Fruit fly (Drosophila melanogaster) whole organism, embryonic: ENCODE results near the gene h-cup.

ENCODE experiments used
- CG10267 ChIP-seq: fragments of 200-800 bp; sonication (Bioruptor generic); optimal IDR thresholded peaks from 2 replicates; lab custom pipeline; 2018; ENCODE audit warnings: missing biosample characterization, mild to moderate bottlenecking, missing genetic modification characterization, moderate library complexity
- CG11398 ChIP-seq: fragments of 200-800 bp; sonication (Bioruptor generic); optimal IDR thresholded peaks from 2 replicates; lab custom pipeline; 2016; ENCODE audit warnings: missing biosample characterization, missing genetic modification characterization
- CG13287 ChIP-seq: fragments of 200-800 bp; sonication (Bioruptor generic); IDR thresholded peaks from 2 replicates; pipeline ENCODE4 v1.3.6; 2022; ENCODE audit warnings: missing biosample characterization, missing genetic modification characterization; ENCODE audit not compliant: partially characterized antibody
- CG14860 ChIP-seq: fragments of 200-800 bp; sonication (Bioruptor generic); IDR thresholded peaks from 3 replicates; pipeline ENCODE4 v1.3.6; 2022; ENCODE audit warnings: missing biosample characterization, missing genetic modification characterization; ENCODE audit not compliant: partially characterized antibody
- CG1603 ChIP-seq: fragments of 200-800 bp; sonication (Bioruptor generic); optimal IDR thresholded peaks from 2 replicates; lab custom pipeline; 2019; ENCODE audit warnings: missing biosample characterization, mild to moderate bottlenecking, missing genetic modification characterization, moderate library complexity
- CG1647 ChIP-seq: fragments of 200-800 bp; sonication (Bioruptor generic); optimal IDR thresholded peaks from 3 replicates; lab custom pipeline; 2016; ENCODE audit warnings: missing biosample characterization, missing genetic modification characterization
- CG17568 ChIP-seq: fragments of 200-800 bp; sonication (Bioruptor generic); optimal IDR thresholded peaks from 2 replicates; lab custom pipeline; 2018; ENCODE audit warnings: missing biosample characterization, mild to moderate bottlenecking, missing genetic modification characterization, moderate library complexity
- CG2129 ChIP-seq: fragments of 200-800 bp; sonication (Bioruptor generic); IDR thresholded peaks from 2 replicates; pipeline ENCODE4 v1.3.6; 2022; ENCODE audit warnings: missing biosample characterization, missing genetic modification characterization; ENCODE audit not compliant: partially characterized antibody
- CG32767 ChIP-seq: fragments of 200-800 bp; sonication (Bioruptor generic); IDR thresholded peaks from 2 replicates; pipeline ENCODE4 v1.3.6; 2022; ENCODE audit warnings: missing biosample characterization, missing genetic modification characterization
- CG34224 ChIP-seq: fragments of 200-800 bp; sonication (Bioruptor generic); IDR thresholded peaks from 3 replicates; pipeline ENCODE4 v1.3.6; 2022; ENCODE audit warnings: missing biosample characterization, missing genetic modification characterization; ENCODE audit not compliant: partially characterized antibody
- CG42726 ChIP-seq: fragments of 200-800 bp; sonication (Bioruptor generic); IDR thresholded peaks from 2 replicates; pipeline ENCODE4 v1.3.6; 2022; ENCODE audit warnings: missing biosample characterization, missing genetic modification characterization; ENCODE audit not compliant: partially characterized antibody
- CG4617 ChIP-seq: fragments of 200-800 bp; sonication (Bioruptor generic); optimal IDR thresholded peaks from 3 replicates; lab custom pipeline; 2016; ENCODE audit warnings: missing biosample characterization, missing genetic modification characterization, borderline replicate concordance
- CG6791 ChIP-seq: fragments of 200-800 bp; sonication (Bioruptor generic); IDR thresholded peaks from 3 replicates; pipeline ENCODE4 v1.3.6; 2022; ENCODE audit warnings: missing biosample characterization, missing genetic modification characterization; ENCODE audit not compliant: partially characterized antibody
- CG6854 ChIP-seq: fragments of 200-800 bp; sonication (Bioruptor generic); optimal IDR thresholded peaks from 3 replicates; lab custom pipeline; 2017; ENCODE audit warnings: missing biosample characterization, mild to moderate bottlenecking, missing genetic modification characterization
- CG7556 ChIP-seq: fragments of 200-800 bp; sonication (Bioruptor generic); optimal IDR thresholded peaks from 2 replicates; lab custom pipeline; 2017; ENCODE audit warnings: missing biosample characterization, mild to moderate bottlenecking, missing genetic modification characterization
- CG7963 ChIP-seq: fragments of 200-800 bp; sonication (Bioruptor generic); IDR thresholded peaks from 3 replicates; pipeline ENCODE4 v1.3.6; 2022; ENCODE audit warnings: missing biosample characterization, missing genetic modification characterization; ENCODE audit not compliant: partially characterized antibody
- CG8944 ChIP-seq: fragments of 200-800 bp; sonication (Bioruptor generic); optimal IDR thresholded peaks from 3 replicates; lab custom pipeline; 2016; ENCODE audit warnings: missing biosample characterization, missing genetic modification characterization
- Dll ChIP-seq: fragments of 200-800 bp; sonication (Bioruptor generic); IDR thresholded peaks from 4 replicates; pipeline ENCODE4 v1.3.6; 2022; ENCODE audit warnings: missing biosample characterization, missing genetic modification characterization; ENCODE audit not compliant: partially characterized antibody
- Doc3 ChIP-seq: fragments of 200-800 bp; sonication (Bioruptor generic); IDR thresholded peaks from 3 replicates; pipeline ENCODE4 v1.3.6; 2022; ENCODE audit warnings: missing biosample characterization, missing genetic modification characterization; ENCODE audit not compliant: partially characterized antibody
- Dp ChIP-seq: fragments of 200-800 bp; sonication (Bioruptor generic); optimal IDR thresholded peaks from 2 replicates; lab custom pipeline; 2018; ENCODE audit warnings: missing biosample characterization, mild to moderate bottlenecking, missing genetic modification characterization, moderate library complexity
- Dref ChIP-seq: fragments of 200-800 bp; sonication (Bioruptor generic); IDR thresholded peaks from 2 replicates; pipeline ENCODE4 v1.3.6; 2022; ENCODE audit warnings: missing biosample characterization, missing genetic modification characterization
- E2f2 ChIP-seq: fragments of 200-800 bp; sonication (Bioruptor generic); IDR thresholded peaks from 2 replicates; pipeline ENCODE4 v1.3.6; 2022; ENCODE audit warnings: missing biosample characterization, missing genetic modification characterization
- HLH4C ChIP-seq: fragments of 200-800 bp; sonication (Bioruptor generic); IDR thresholded peaks from 3 replicates; pipeline ENCODE4 v1.3.6; 2022; ENCODE audit warnings: missing biosample characterization, missing genetic modification characterization; ENCODE audit not compliant: partially characterized antibody
- HmgD ChIP-seq: fragments of 200-800 bp; sonication (Bioruptor generic); optimal IDR thresholded peaks from 3 replicates; lab custom pipeline; 2016; ENCODE audit warnings: missing biosample characterization, missing genetic modification characterization
- MBD-R2 ChIP-seq: fragments of 200-800 bp; sonication (Bioruptor generic); IDR thresholded peaks from 2 replicates; pipeline ENCODE4 v1.3.6; 2022; ENCODE audit warnings: missing biosample characterization, missing genetic modification characterization
- MESR4 ChIP-seq: fragments of 200-800 bp; sonication (Bioruptor generic); optimal IDR thresholded peaks from 2 replicates; lab custom pipeline; 2018; ENCODE audit warnings: missing biosample characterization, mild to moderate bottlenecking, missing genetic modification characterization, moderate library complexity
- Opbp ChIP-seq: fragments of 200-800 bp; sonication (Bioruptor generic); IDR thresholded peaks from 3 replicates; pipeline ENCODE4 v1.3.6; 2022; ENCODE audit warnings: missing biosample characterization, missing genetic modification characterization; ENCODE audit not compliant: partially characterized antibody
- Scr ChIP-seq: fragments of 200-800 bp; sonication (Bioruptor generic); IDR thresholded peaks from 2 replicates; pipeline ENCODE4 v1.3.6; 2022; ENCODE audit warnings: missing biosample characterization, missing genetic modification characterization; ENCODE audit not compliant: partially characterized antibody
- Sin3A ChIP-seq: fragments of >200 bp; optimal IDR thresholded peaks from 2 replicates; lab custom pipeline; 2018
- YL-1 ChIP-seq: fragments of 200-800 bp; sonication (Bioruptor generic); optimal IDR thresholded peaks from 3 replicates; lab custom pipeline; 2017; ENCODE audit warnings: missing biosample characterization, mild to moderate bottlenecking, missing genetic modification characterization
- aop ChIP-seq: fragments of 200-800 bp; sonication (Bioruptor generic); IDR thresholded peaks from 2 replicates; pipeline ENCODE4 v1.3.6; 2022; ENCODE audit warnings: missing biosample characterization, missing genetic modification characterization
- ato ChIP-seq: fragments of 200-800 bp; sonication (Bioruptor generic); IDR thresholded peaks from 2 replicates; pipeline ENCODE4 v1.3.6; 2022; ENCODE audit warnings: missing biosample characterization, missing genetic modification characterization; ENCODE audit not compliant: partially characterized antibody
- bbx ChIP-seq: fragments of 200-800 bp; sonication (Bioruptor generic); IDR thresholded peaks from 2 replicates; pipeline ENCODE4 v1.3.6; 2022; ENCODE audit warnings: missing biosample characterization, missing genetic modification characterization; ENCODE audit not compliant: partially characterized antibody
- ftz-f1 ChIP-seq: fragments of 200-800 bp; sonication (Bioruptor generic); optimal IDR thresholded peaks from 2 replicates; lab custom pipeline; 2016; ENCODE audit warnings: missing biosample characterization, missing genetic modification characterization
- gt ChIP-seq: fragments of 200-800 bp; sonication (Bioruptor generic); IDR thresholded peaks from 2 replicates; pipeline ENCODE4 v1.3.6; 2022; ENCODE audit warnings: missing biosample characterization, missing genetic modification characterization
- hbn ChIP-seq: fragments of 200-800 bp; sonication (Bioruptor generic); IDR thresholded peaks from 2 replicates; pipeline ENCODE4 v1.3.6; 2022; ENCODE audit warnings: missing biosample characterization, missing genetic modification characterization; ENCODE audit not compliant: partially characterized antibody
- knrl ChIP-seq: fragments of 200-800 bp; sonication (Bioruptor generic); IDR thresholded peaks from 3 replicates; pipeline ENCODE4 v1.3.6; 2022; ENCODE audit warnings: missing biosample characterization, missing genetic modification characterization; ENCODE audit not compliant: partially characterized antibody
- mld ChIP-seq: fragments of 200-800 bp; sonication (Bioruptor generic); IDR thresholded peaks from 3 replicates; pipeline ENCODE4 v1.3.6; 2022; ENCODE audit warnings: missing biosample characterization, missing genetic modification characterization; ENCODE audit not compliant: partially characterized antibody
- nerfin-2 ChIP-seq: fragments of 200-800 bp; sonication (Bioruptor generic); IDR thresholded peaks from 2 replicates; pipeline ENCODE4 v1.3.6; 2022; ENCODE audit warnings: missing biosample characterization, missing genetic modification characterization; ENCODE audit not compliant: partially characterized antibody
- phol ChIP-seq: fragments of 200-800 bp; sonication (Bioruptor generic); optimal IDR thresholded peaks from 3 replicates; lab custom pipeline; 2018; ENCODE audit warnings: missing biosample characterization, mild to moderate bottlenecking, missing genetic modification characterization, moderate library complexity
- pzg ChIP-seq: fragments of 200-800 bp; sonication (Bioruptor generic); optimal IDR thresholded peaks from 3 replicates; lab custom pipeline; 2018; ENCODE audit warnings: missing biosample characterization, mild to moderate bottlenecking, missing genetic modification characterization, moderate library complexity
- sna ChIP-seq: fragments of 200-800 bp; sonication (Bioruptor generic); IDR thresholded peaks from 2 replicates; pipeline ENCODE4 v1.3.6; 2022; ENCODE audit warnings: missing biosample characterization, missing genetic modification characterization; ENCODE audit not compliant: partially characterized antibody
- stwl ChIP-seq: fragments of 200-800 bp; sonication (Bioruptor generic); optimal IDR thresholded peaks from 3 replicates; lab custom pipeline; 2018; ENCODE audit warnings: missing biosample characterization, mild to moderate bottlenecking, missing genetic modification characterization, moderate library complexity
- tna ChIP-seq: fragments of 200-800 bp; sonication (Bioruptor generic); IDR thresholded peaks from 2 replicates; pipeline ENCODE4 v1.3.6; 2022; ENCODE audit warnings: missing biosample characterization, missing genetic modification characterization; ENCODE audit not compliant: partially characterized antibody
- vnd ChIP-seq: fragments of 200-800 bp; sonication (Bioruptor generic); IDR thresholded peaks from 3 replicates; pipeline ENCODE4 v1.3.6; 2022; ENCODE audit warnings: missing biosample characterization, missing genetic modification characterization; ENCODE audit not compliant: partially characterized antibody
- zen2 ChIP-seq: fragments of 200-800 bp; sonication (Bioruptor generic); IDR thresholded peaks from 3 replicates; pipeline ENCODE4 v1.3.6; 2022; ENCODE audit warnings: missing biosample characterization, missing genetic modification characterization; ENCODE audit not compliant: partially characterized antibody
- zfh1 ChIP-seq: fragments of 200-800 bp; sonication (Bioruptor generic); IDR thresholded peaks from 3 replicates; pipeline ENCODE4 v1.3.6; 2022; ENCODE audit warnings: missing biosample characterization, missing genetic modification characterization
- zfh2 ChIP-seq: fragments of 200-800 bp; sonication (Bioruptor generic); optimal IDR thresholded peaks from 2 replicates; lab custom pipeline; 2016; ENCODE audit warnings: missing biosample characterization, missing genetic modification characterization

h-cup gene

DNA sequence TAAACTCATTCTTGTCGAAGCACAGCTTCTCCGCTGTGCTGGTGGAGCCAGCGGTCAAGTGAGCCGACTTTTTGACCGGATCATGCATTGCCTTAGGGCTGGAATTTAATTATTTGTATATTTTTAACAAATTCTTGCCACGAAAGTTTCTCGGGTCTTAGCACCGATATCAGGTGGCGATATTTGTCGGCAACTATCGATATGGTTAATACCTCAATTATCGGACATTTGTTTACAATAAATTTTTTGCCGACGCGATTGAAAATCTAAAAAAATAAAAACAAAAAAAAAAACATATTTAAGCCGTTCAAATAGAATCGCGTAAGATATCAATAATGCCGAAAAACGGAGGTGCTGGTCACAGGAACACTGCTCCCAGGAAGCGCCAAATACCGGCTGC, 21.3 kb downstream of the h-cup start, which contains the start of the genes Cog2 and Trax:
TSS of gene Cog2 (minus strand) at position 168 of the 400 bp plus-strand sequence.
TSS of gene Trax (plus strand) at position 203 of the 400 bp plus-strand sequence.
- TF ChIP-seq CG10267 (tag; lab: Kevin White, UChicago), result peak; percentile 60
- peak; percentile 75 for TF ChIP-seq CG7963
- peak; percentile 71; the same call in 2 of the 3 replicates for TF ChIP-seq mld (GFP tag; lab: Robert Waterston, UW)
- TF ChIP-seq CG7556, result no peak
- peak; percentile 95 for TF ChIP-seq CG13287 (GFP tag; lab: Robert Waterston, UW)
- no peak for TF ChIP-seq HmgD (GFP tag; lab: Kevin White, UChicago)
- TF ChIP-seq gt (GFP tag; lab: Robert Waterston, UW), result no peak
- TF ChIP-seq knrl, result peak; percentile 77
- peak; percentile 94 for TF ChIP-seq CG34224
- TF ChIP-seq CG42726 (GFP tag; lab: Robert Waterston, UW), result peak; percentile 91
- TF ChIP-seq vnd (GFP tag; lab: Robert Waterston, UW), result peak; percentile 82
- no peak for TF ChIP-seq CG6854 (GFP tag; lab: Kevin White, UChicago)
- peak; percentile 83 for TF ChIP-seq hbn (GFP tag; lab: Robert Waterston, UW)
- peak; percentile 72 for TF ChIP-seq CG14860
- TF ChIP-seq zen2 (GFP tag; lab: Robert Waterston, UW), result peak; percentile 92
- TF ChIP-seq ato (GFP tag; lab: Robert Waterston, UW), result peak; percentile 70
- TF ChIP-seq HLH4C (GFP tag; lab: Robert Waterston, UW), result peak; percentile 86
- no peak for TF ChIP-seq zfh2 (GFP tag; lab: Kevin White, UChicago)
- TF ChIP-seq CG17568 (GFP tag; lab: Kevin White, UChicago), result no peak
- TF ChIP-seq sna (GFP tag; lab: Robert Waterston, UW), result peak; percentile 92
- TF ChIP-seq CG32767, result no peak
- peak; percentile 36 for TF ChIP-seq pzg (GFP tag; lab: Kevin White, UChicago)
- TF ChIP-seq stwl (tag; lab: Kevin White, UChicago), result peak; percentile 39
- no peak for TF ChIP-seq aop (GFP tag; lab: Robert Waterston, UW)
- TF ChIP-seq nerfin-2 (GFP tag; lab: Robert Waterston, UW), result peak; percentile 53; the same call in 1 of the 2 replicates
- TF ChIP-seq Scr (GFP tag; lab: Robert Waterston, UW), result peak; percentile 92
- TF ChIP-seq E2f2, result peak; percentile 33; the same call in 1 of the 2 replicates
- TF ChIP-seq bbx, result peak; percentile 93
- TF ChIP-seq Doc3 (GFP tag; lab: Robert Waterston, UW), result peak; percentile 94
- peak; percentile 37 for TF ChIP-seq ftz-f1
- peak; percentile 18 for TF ChIP-seq Dp (GFP tag; lab: Kevin White, UChicago)
- TF ChIP-seq CG2129 (GFP tag; lab: Robert Waterston, UW), result peak; percentile 83
- peak; percentile 89 for TF ChIP-seq CG6791 (GFP tag; lab: Robert Waterston, UW)
- peak; percentile 82 for TF ChIP-seq MBD-R2 (GFP tag; lab: Robert Waterston, UW)
- TF ChIP-seq CG1603 (tag; lab: Kevin White, UChicago), result peak; percentile 7
- TF ChIP-seq Dll (GFP tag; lab: Robert Waterston, UW), result peak; percentile 94
- no peak for TF ChIP-seq CG1647
- peak; percentile 85; the same call in 2 of the 3 replicates for TF ChIP-seq Opbp
- TF ChIP-seq Dref (GFP tag; lab: Robert Waterston, UW), result peak; percentile 76
- TF ChIP-seq YL-1, result peak; percentile 41
- TF ChIP-seq CG11398 (GFP tag; lab: Kevin White, UChicago), result no peak
- TF ChIP-seq zfh1 (GFP tag; lab: Robert Waterston, UW), result no peak
- TF ChIP-seq Sin3A (lab: Kevin White, UChicago), result peak; percentile 41
- peak; percentile 6 for TF ChIP-seq phol (tag; lab: Kevin White, UChicago)
- peak; percentile 49 for TF ChIP-seq CG4617 (GFP tag; lab: Kevin White, UChicago)
- peak; percentile 54 for TF ChIP-seq MESR4
- TF ChIP-seq tna, result peak; percentile 78
- no peak for TF ChIP-seq CG8944 (GFP tag; lab: Kevin White, UChicago)
